Fruit fly (Drosophila melanogaster) whole organism, embryonic: ENCODE measurements around the gene ens.

ENCODE experiments used
- ATbp ChIP-seq: fragments of 200-800 bp; sonication (Bioruptor generic); optimal IDR thresholded peaks from 2 replicates; lab custom pipeline; 2017; ENCODE audit warnings: missing biosample characterization, mild to moderate bottlenecking, missing genetic modification characterization, missing genetic modification reagents
- Aef1 ChIP-seq: fragments of 200-800 bp; sonication (Bioruptor generic); IDR thresholded peaks from 3 replicates; pipeline ENCODE4 v1.3.6; 2022; ENCODE audit warnings: missing biosample characterization, missing genetic modification characterization
- Bgb ChIP-seq: fragments of 200-800 bp; sonication (Bioruptor generic); IDR thresholded peaks from 2 replicates; pipeline ENCODE4 v1.3.6; 2022; ENCODE audit warnings: missing biosample characterization, missing genetic modification characterization; ENCODE audit not compliant: partially characterized antibody
- CG10543 ChIP-seq: fragments of 200-800 bp; sonication (Bioruptor generic); optimal IDR thresholded peaks from 3 replicates; lab custom pipeline; 2017; ENCODE audit warnings: missing biosample characterization, mild to moderate bottlenecking, missing genetic modification characterization, moderate library complexity
- CG11456 ChIP-seq: fragments of 200-800 bp; sonication (Bioruptor generic); IDR thresholded peaks from 3 replicates; pipeline ENCODE4 v1.3.6; 2022; ENCODE audit warnings: missing biosample characterization, missing genetic modification characterization
- CG12391 ChIP-seq: fragments of 200-800 bp; sonication (Bioruptor generic); optimal IDR thresholded peaks from 3 replicates; lab custom pipeline; 2018; ENCODE audit warnings: missing biosample characterization, mild to moderate bottlenecking, missing genetic modification characterization, moderate library complexity
- CG13894 ChIP-seq: fragments of 200-800 bp; sonication (Bioruptor generic); optimal IDR thresholded peaks from 3 replicates; lab custom pipeline; 2018; ENCODE audit warnings: missing biosample characterization, mild to moderate bottlenecking, missing genetic modification characterization, moderate library complexity
- CG15479 ChIP-seq: fragments of 200-800 bp; sonication (Bioruptor generic); optimal IDR thresholded peaks from 3 replicates; lab custom pipeline; 2019; ENCODE audit warnings: missing biosample characterization, mild to moderate bottlenecking, missing genetic modification characterization, moderate library complexity
- CG17186 ChIP-seq: fragments of 200-800 bp; sonication (Bioruptor generic); optimal IDR thresholded peaks from 3 replicates; lab custom pipeline; 2017; ENCODE audit warnings: missing biosample characterization, missing genetic modification reagents, missing genetic modification characterization
- CG18476 ChIP-seq: fragments of 200-800 bp; sonication (Bioruptor generic); optimal IDR thresholded peaks from 2 replicates; lab custom pipeline; 2016; ENCODE audit warnings: missing biosample characterization, mild to moderate bottlenecking, missing genetic modification characterization
- CG30020 ChIP-seq: fragments of 200-800 bp; optimal IDR thresholded peaks from 2 replicates; lab custom pipeline; 2019; ENCODE audit warnings: missing biosample characterization, mild to moderate bottlenecking, missing genetic modification characterization, moderate library complexity
- CG4617 ChIP-seq: fragments of 200-800 bp; sonication (Bioruptor generic); optimal IDR thresholded peaks from 3 replicates; lab custom pipeline; 2016; ENCODE audit warnings: missing biosample characterization, missing genetic modification characterization, borderline replicate concordance
- CG6254 ChIP-seq: fragments of 200-800 bp; sonication (Bioruptor generic); optimal IDR thresholded peaks from 3 replicates; lab custom pipeline; 2017; ENCODE audit warnings: mild to moderate bottlenecking, missing biosample characterization, missing genetic modification reagents, missing genetic modification characterization
- CG6689 ChIP-seq: fragments of 200-800 bp; sonication (Bioruptor generic); IDR thresholded peaks from 2 replicates; pipeline ENCODE4 v1.3.6; 2022; ENCODE audit warnings: missing biosample characterization, missing genetic modification characterization
- CG7372 ChIP-seq: fragments of 200-800 bp; sonication (Bioruptor generic); IDR thresholded peaks from 2 replicates; pipeline ENCODE4 v1.3.6; 2022; ENCODE audit warnings: missing biosample characterization, missing genetic modification characterization
- E2f1 ChIP-seq: fragments of 200-800 bp; sonication (Bioruptor generic); IDR thresholded peaks from 2 replicates; pipeline ENCODE4 v1.3.6; 2022; ENCODE audit warnings: missing biosample characterization, missing genetic modification characterization
- Eip74EF ChIP-seq, 2 experiments: fragments of 200-800 bp in 1 of 2; fragments of >200 bp in 1 of 2; sonication (Bioruptor generic) in 1 of 2; optimal IDR thresholded peaks; 2 replicates each; lab custom pipeline; 2017 to 2019; ENCODE audit warnings: missing biosample characterization in 2 of 2, missing genetic modification characterization in 2 of 2, mild to moderate bottlenecking in 1 of 2, moderate library complexity in 1 of 2
- HHEX ChIP-seq: fragments of 200-800 bp; sonication (Bioruptor generic); optimal IDR thresholded peaks from 3 replicates; lab custom pipeline; 2017; ENCODE audit warnings: missing biosample characterization, mild to moderate bottlenecking, missing genetic modification characterization, missing genetic modification reagents
- Mrtf ChIP-seq: fragments of 200-800 bp; sonication (Bioruptor generic); IDR thresholded peaks from 3 replicates; pipeline ENCODE4 v1.3.6; 2022; ENCODE audit warnings: missing biosample characterization, missing genetic modification characterization
- Opbp ChIP-seq: fragments of 200-800 bp; sonication (Bioruptor generic); IDR thresholded peaks from 3 replicates; pipeline ENCODE4 v1.3.6; 2022; ENCODE audit warnings: missing biosample characterization, missing genetic modification characterization; ENCODE audit not compliant: partially characterized antibody
- Xrp1 ChIP-seq: fragments of 200-800 bp; sonication (Bioruptor generic); IDR thresholded peaks from 2 replicates; pipeline ENCODE4 v1.3.6; 2022; ENCODE audit warnings: missing biosample characterization, missing genetic modification characterization
- abd-A ChIP-seq: fragments of 200-800 bp; sonication (Bioruptor generic); optimal IDR thresholded peaks from 3 replicates; lab custom pipeline; 2019; ENCODE audit warnings: missing biosample characterization, mild to moderate bottlenecking, missing genetic modification characterization, moderate library complexity
- ac ChIP-seq: fragments of 200-800 bp; sonication (Bioruptor generic); optimal IDR thresholded peaks from 3 replicates; lab custom pipeline; 2017; ENCODE audit warnings: missing biosample characterization, mild to moderate bottlenecking, missing genetic modification characterization
- bab2 ChIP-seq: fragments of 200-800 bp; sonication (Bioruptor generic); optimal IDR thresholded peaks from 2 replicates; lab custom pipeline; 2016; ENCODE audit warnings: missing biosample characterization, missing genetic modification characterization
- bowl ChIP-seq: fragments of 200-800 bp; sonication (Bioruptor generic); IDR thresholded peaks from 2 replicates; pipeline ENCODE4 v1.3.6; 2022; ENCODE audit warnings: missing biosample characterization, missing genetic modification characterization
- chm ChIP-seq: fragments of 200-800 bp; sonication (Bioruptor generic); IDR thresholded peaks from 2 replicates; pipeline ENCODE4 v1.3.6; 2022; ENCODE audit warnings: missing biosample characterization, missing genetic modification characterization
- chn ChIP-seq: fragments of 200-800 bp; sonication (Bioruptor generic); optimal IDR thresholded peaks from 2 replicates; lab custom pipeline; 2016; ENCODE audit warnings: missing biosample characterization, missing genetic modification characterization
- cwo ChIP-seq: fragments of 200-800 bp; sonication (Bioruptor generic); optimal IDR thresholded peaks from 3 replicates; lab custom pipeline; 2017; ENCODE audit warnings: missing biosample characterization, missing genetic modification characterization, mild to moderate bottlenecking, moderate library complexity, missing genetic modification reagents
- fd64A ChIP-seq: fragments of 200-800 bp; sonication (Bioruptor generic); optimal IDR thresholded peaks from 3 replicates; lab custom pipeline; 2018; ENCODE audit warnings: missing biosample characterization, mild to moderate bottlenecking, missing genetic modification characterization
- ftz-f1 ChIP-seq: fragments of 200-800 bp; sonication (Bioruptor generic); optimal IDR thresholded peaks from 2 replicates; lab custom pipeline; 2016; ENCODE audit warnings: missing biosample characterization, missing genetic modification characterization
- fu2 ChIP-seq: fragments of 200-800 bp; sonication (Bioruptor generic); optimal IDR thresholded peaks from 2 replicates; lab custom pipeline; 2016; ENCODE audit warnings: missing biosample characterization, missing genetic modification characterization
- gcm ChIP-seq: fragments of 200-800 bp; sonication (Bioruptor generic); optimal IDR thresholded peaks from 2 replicates; lab custom pipeline; 2019; ENCODE audit warnings: missing biosample characterization, mild to moderate bottlenecking, missing genetic modification characterization, moderate library complexity
- gfzf ChIP-seq: fragments of 200-800 bp; sonication (Bioruptor generic); optimal IDR thresholded peaks from 2 replicates; lab custom pipeline; 2016; ENCODE audit warnings: missing biosample characterization, mild to moderate bottlenecking, missing genetic modification characterization, moderate library complexity
- gsb-n ChIP-seq: fragments of 200-800 bp; sonication (Bioruptor generic); optimal IDR thresholded peaks from 3 replicates; lab custom pipeline; 2018; ENCODE audit warnings: missing biosample characterization, mild to moderate bottlenecking, missing genetic modification characterization
- hb ChIP-seq: fragments of 200-800 bp; sonication (Bioruptor generic); IDR thresholded peaks from 3 replicates; pipeline ENCODE4 v1.3.6; 2022; ENCODE audit warnings: missing biosample characterization, missing genetic modification characterization; ENCODE audit not compliant: partially characterized antibody
- hbn ChIP-seq: fragments of 200-800 bp; sonication (Bioruptor generic); IDR thresholded peaks from 2 replicates; pipeline ENCODE4 v1.3.6; 2022; ENCODE audit warnings: missing biosample characterization, missing genetic modification characterization; ENCODE audit not compliant: partially characterized antibody
- inv ChIP-seq: fragments of 200-800 bp; sonication (Bioruptor generic); IDR thresholded peaks from 2 replicates; pipeline ENCODE4 v1.3.6; 2022; ENCODE audit warnings: missing biosample characterization, missing genetic modification characterization; ENCODE audit not compliant: partially characterized antibody
- mirr ChIP-seq: fragments of 200-800 bp; sonication (Bioruptor generic); optimal IDR thresholded peaks from 3 replicates; lab custom pipeline; 2018; ENCODE audit warnings: missing biosample characterization, mild to moderate bottlenecking, missing genetic modification characterization
- nerfin-1 ChIP-seq: fragments of 200-800 bp; sonication (Bioruptor generic); optimal IDR thresholded peaks from 3 replicates; lab custom pipeline; 2019; ENCODE audit warnings: missing biosample characterization, mild to moderate bottlenecking, missing genetic modification characterization, moderate library complexity
- nerfin-2 ChIP-seq: fragments of 200-800 bp; sonication (Bioruptor generic); IDR thresholded peaks from 2 replicates; pipeline ENCODE4 v1.3.6; 2022; ENCODE audit warnings: missing biosample characterization, missing genetic modification characterization; ENCODE audit not compliant: partially characterized antibody
- onecut ChIP-seq: fragments of 200-800 bp; sonication (Bioruptor generic); IDR thresholded peaks from 2 replicates; pipeline ENCODE4 v1.3.6; 2022; ENCODE audit warnings: missing biosample characterization, missing genetic modification characterization
- pb ChIP-seq: fragments of 200-800 bp; sonication (Bioruptor generic); optimal IDR thresholded peaks from 3 replicates; lab custom pipeline; 2016; ENCODE audit warnings: missing biosample characterization, missing genetic modification characterization
- pfk ChIP-seq: fragments of 200-800 bp; sonication (Bioruptor generic); optimal IDR thresholded peaks from 2 replicates; lab custom pipeline; 2018; ENCODE audit warnings: missing biosample characterization, mild to moderate bottlenecking, missing genetic modification characterization, moderate library complexity
- tna ChIP-seq: fragments of 200-800 bp; sonication (Bioruptor generic); IDR thresholded peaks from 2 replicates; pipeline ENCODE4 v1.3.6; 2022; ENCODE audit warnings: missing biosample characterization, missing genetic modification characterization; ENCODE audit not compliant: partially characterized antibody
- zen ChIP-seq: fragments of 200-800 bp; sonication (Bioruptor generic); optimal IDR thresholded peaks from 3 replicates; lab custom pipeline; 2018; ENCODE audit warnings: missing biosample characterization, mild to moderate bottlenecking, missing genetic modification characterization, moderate library complexity
- zfh2 ChIP-seq: fragments of 200-800 bp; sonication (Bioruptor generic); optimal IDR thresholded peaks from 2 replicates; lab custom pipeline; 2016; ENCODE audit warnings: missing biosample characterization, missing genetic modification characterization

Gene ens

dm6 chr3L:4103258-4104247 is 30.8 kb downstream of the ens start, which contains the start of gene Fit1 (continued):
- TF ChIP-seq Mrtf, result no peak
- no peak for TF ChIP-seq gsb-n (tag; lab: Kevin White, UChicago)
- no peak for TF ChIP-seq pb (GFP tag; lab: Kevin White, UChicago)
- TF ChIP-seq hb (GFP tag; lab: Robert Waterston, UW), result peak; percentile 57; the same call in 1 of the 3 replicates
- TF ChIP-seq hbn (GFP tag; lab: Robert Waterston, UW), result peak; percentile 58
- TF ChIP-seq CG13894 (tag; lab: Kevin White, UChicago), result peak; percentile 70
- no peak for TF ChIP-seq zfh2
- no peak for TF ChIP-seq bowl (GFP tag; lab: Robert Waterston, UW)
- no peak for TF ChIP-seq onecut
- TF ChIP-seq E2f1, result no peak
- TF ChIP-seq ac (GFP tag; lab: Kevin White, UChicago), result no peak
- no peak for TF ChIP-seq gcm (GFP tag; lab: Kevin White, UChicago)
- no peak for TF ChIP-seq CG6689 (GFP tag; lab: Robert Waterston, UW)
- TF ChIP-seq Xrp1 (GFP tag; lab: Robert Waterston, UW), result no peak; the same call in 1 of the 2 replicates
- TF ChIP-seq Eip74EF (GFP tag; optimal IDR thresholded peaks at IDR 0.05; lab: Kevin White, UChicago), result peak in 1 of 2 experiments; percentile 44
- no peak for TF ChIP-seq ATbp (GFP tag; lab: Kevin White, UChicago)
- no peak for TF ChIP-seq CG11456 (GFP tag; lab: Robert Waterston, UW)
- peak; percentile 63 for TF ChIP-seq cwo (GFP tag; lab: Kevin White, UChicago)
- TF ChIP-seq Bgb, result peak; percentile 75
- no peak for TF ChIP-seq CG6254 (GFP tag; lab: Kevin White, UChicago)
- peak; percentile 46 for TF ChIP-seq inv
- peak; percentile 12 for TF ChIP-seq CG30020 (tag; lab: Kevin White, UChicago)
- TF ChIP-seq CG18476 (GFP tag; lab: Kevin White, UChicago), result no peak
- peak; percentile 58 for TF ChIP-seq Aef1 (GFP tag; lab: Robert Waterston, UW)
- TF ChIP-seq HHEX (GFP tag; lab: Kevin White, UChicago), result peak; percentile 27
- TF ChIP-seq CG15479 (GFP tag; lab: Kevin White, UChicago), result no peak
- TF ChIP-seq abd-A, result peak; percentile 80
- peak; percentile 53; the same call in 2 of the 3 replicates for TF ChIP-seq Opbp
- no peak for TF ChIP-seq CG7372 (GFP tag; lab: Robert Waterston, UW)
- TF ChIP-seq CG4617 (GFP tag; lab: Kevin White, UChicago), result peak; percentile 61
- TF ChIP-seq pfk (GFP tag; lab: Kevin White, UChicago), result peak; percentile 78
- TF ChIP-seq bab2 (GFP tag; lab: Kevin White, UChicago), result no peak
- peak; percentile 95 for TF ChIP-seq ftz-f1 (GFP tag; lab: Kevin White, UChicago)
- TF ChIP-seq tna (GFP tag; lab: Robert Waterston, UW), result peak; percentile 51
- peak; percentile 48; the same call in 1 of the 2 replicates for TF ChIP-seq chm (GFP tag; lab: Robert Waterston, UW)
- peak; percentile 62 for TF ChIP-seq mirr (GFP tag; lab: Kevin White, UChicago)
- TF ChIP-seq fd64A, result no peak
- TF ChIP-seq fu2, result no peak
- TF ChIP-seq CG10543, result peak; percentile 90
- no peak for TF ChIP-seq zen (tag; lab: Kevin White, UChicago)
- peak; percentile 13 for TF ChIP-seq nerfin-1
- peak; percentile 50 for TF ChIP-seq gfzf (GFP tag; lab: Kevin White, UChicago)
- TF ChIP-seq nerfin-2, result no peak
- TF ChIP-seq CG12391 (tag; lab: Kevin White, UChicago), result no peak
- no peak for TF ChIP-seq chn (GFP tag; lab: Kevin White, UChicago)
- TF ChIP-seq CG17186 (GFP tag; lab: Kevin White, UChicago), result peak; percentile 55
